Fruit fly (Drosophila melanogaster) whole organism, embryonic: ENCODE measurements around the gene ohgt.

ENCODE experiments used
- Abd-B ChIP-seq: fragments of 200-800 bp; sonication (Bioruptor generic); optimal IDR thresholded peaks from 2 replicates; lab custom pipeline; 2018; ENCODE audit warnings: missing biosample characterization, mild to moderate bottlenecking, missing genetic modification characterization, moderate library complexity
- BEAF-32 ChIP-seq: fragments of 200-800 bp; sonication (Bioruptor generic); optimal IDR thresholded peaks from 3 replicates; lab custom pipeline; 2017; ENCODE audit warnings: missing biosample characterization, missing genetic modification characterization, mild to moderate bottlenecking, moderate library complexity, missing genetic modification reagents
- CG10147 ChIP-seq: fragments of 200-800 bp; sonication (Bioruptor generic); optimal IDR thresholded peaks from 2 replicates; lab custom pipeline; 2019; ENCODE audit warnings: missing biosample characterization, mild to moderate bottlenecking, missing genetic modification characterization, moderate library complexity
- CG10274 ChIP-seq: fragments of 200-800 bp; sonication (Bioruptor generic); optimal IDR thresholded peaks from 3 replicates; lab custom pipeline; 2017; ENCODE audit warnings: missing biosample characterization, mild to moderate bottlenecking, missing genetic modification characterization
- CG10543 ChIP-seq: fragments of 200-800 bp; sonication (Bioruptor generic); optimal IDR thresholded peaks from 3 replicates; lab custom pipeline; 2017; ENCODE audit warnings: missing biosample characterization, mild to moderate bottlenecking, missing genetic modification characterization, moderate library complexity
- CG12236 ChIP-seq: fragments of 200-800 bp; sonication (Bioruptor generic); optimal IDR thresholded peaks from 2 replicates; lab custom pipeline; 2016; ENCODE audit warnings: missing biosample characterization, missing genetic modification characterization
- CG12659 ChIP-seq: fragments of 200-800 bp; sonication (Bioruptor generic); optimal IDR thresholded peaks from 3 replicates; lab custom pipeline; 2017; ENCODE audit warnings: mild to moderate bottlenecking, missing biosample characterization, missing genetic modification reagents, missing genetic modification characterization
- CG15011 ChIP-seq: fragments of 200-800 bp; sonication (Bioruptor generic); optimal IDR thresholded peaks from 3 replicates; lab custom pipeline; 2018; ENCODE audit warnings: missing biosample characterization, mild to moderate bottlenecking, missing genetic modification characterization
- CG16815 ChIP-seq: fragments of 200-800 bp; sonication (Bioruptor generic); optimal IDR thresholded peaks from 3 replicates; lab custom pipeline; 2017; ENCODE audit warnings: missing biosample characterization, mild to moderate bottlenecking, missing genetic modification characterization
- CG18476 ChIP-seq: fragments of 200-800 bp; sonication (Bioruptor generic); optimal IDR thresholded peaks from 2 replicates; lab custom pipeline; 2016; ENCODE audit warnings: missing biosample characterization, mild to moderate bottlenecking, missing genetic modification characterization
- CG18764 ChIP-seq: fragments of 200-800 bp; sonication (Bioruptor generic); optimal IDR thresholded peaks from 3 replicates; lab custom pipeline; 2016; ENCODE audit warnings: missing biosample characterization, missing genetic modification characterization
- CG2129 ChIP-seq: fragments of 200-800 bp; sonication (Bioruptor generic); IDR thresholded peaks from 2 replicates; pipeline ENCODE4 v1.3.6; 2022; ENCODE audit warnings: missing biosample characterization, missing genetic modification characterization; ENCODE audit not compliant: partially characterized antibody
- CG2712 ChIP-seq: fragments of 200-800 bp; optimal IDR thresholded peaks from 3 replicates; lab custom pipeline; 2019; ENCODE audit warnings: missing biosample characterization, mild to moderate bottlenecking, missing genetic modification characterization, moderate library complexity
- CG43689 ChIP-seq: fragments of 200-800 bp; sonication (Bioruptor generic); IDR thresholded peaks from 2 replicates; pipeline ENCODE4 v1.3.6; 2022; ENCODE audit warnings: missing biosample characterization, missing genetic modification characterization
- CG4424 ChIP-seq: fragments of 200-800 bp; sonication (Bioruptor generic); optimal IDR thresholded peaks from 3 replicates; lab custom pipeline; 2016; ENCODE audit warnings: missing biosample characterization, missing genetic modification characterization
- CG4730 ChIP-seq: fragments of 200-800 bp; sonication (Bioruptor generic); IDR thresholded peaks from 2 replicates; pipeline ENCODE4 v1.3.6; 2022; ENCODE audit warnings: missing biosample characterization, missing genetic modification characterization
- CG7357 ChIP-seq: fragments of 200-800 bp; sonication (Bioruptor generic); IDR thresholded peaks from 3 replicates; pipeline ENCODE4 v1.3.6; 2022; ENCODE audit warnings: missing biosample characterization, missing genetic modification characterization
- CG7987 ChIP-seq: fragments of 200-800 bp; sonication (Bioruptor generic); optimal IDR thresholded peaks from 2 replicates; lab custom pipeline; 2018; ENCODE audit warnings: missing biosample characterization, mild to moderate bottlenecking, missing genetic modification characterization, moderate library complexity
- CG9437 ChIP-seq: fragments of 200-800 bp; sonication (Bioruptor generic); optimal IDR thresholded peaks from 2 replicates; lab custom pipeline; 2018; ENCODE audit warnings: missing biosample characterization, mild to moderate bottlenecking, missing genetic modification characterization
- Doc2 ChIP-seq: fragments of 200-800 bp; sonication (Bioruptor generic); IDR thresholded peaks from 2 replicates; pipeline ENCODE4 v1.3.6; 2022; ENCODE audit warnings: missing biosample characterization, missing genetic modification characterization
- Dref ChIP-seq: fragments of 200-800 bp; sonication (Bioruptor generic); IDR thresholded peaks from 2 replicates; pipeline ENCODE4 v1.3.6; 2022; ENCODE audit warnings: missing biosample characterization, missing genetic modification characterization
- Ets97D ChIP-seq: fragments of 200-800 bp; sonication (Bioruptor generic); optimal IDR thresholded peaks from 3 replicates; lab custom pipeline; 2016; ENCODE audit warnings: missing biosample characterization, missing genetic modification characterization
- Fer1 ChIP-seq: fragments of 200-800 bp; sonication (Bioruptor generic); optimal IDR thresholded peaks from 2 replicates; lab custom pipeline; 2017; ENCODE audit warnings: missing biosample characterization, mild to moderate bottlenecking, missing genetic modification characterization
- GATAe ChIP-seq: fragments of 200-800 bp; sonication (Bioruptor generic); conservative IDR thresholded peaks from 2 replicates; pipeline ENCODE4 v1.3.6; 2022; ENCODE audit warnings: missing biosample characterization, missing genetic modification characterization
- HHEX ChIP-seq: fragments of 200-800 bp; sonication (Bioruptor generic); optimal IDR thresholded peaks from 3 replicates; lab custom pipeline; 2017; ENCODE audit warnings: missing biosample characterization, mild to moderate bottlenecking, missing genetic modification characterization, missing genetic modification reagents
- HmgD ChIP-seq: fragments of 200-800 bp; sonication (Bioruptor generic); optimal IDR thresholded peaks from 3 replicates; lab custom pipeline; 2016; ENCODE audit warnings: missing biosample characterization, missing genetic modification characterization
- Lhr ChIP-seq: fragments of 200-800 bp; sonication (Bioruptor generic); optimal IDR thresholded peaks from 3 replicates; lab custom pipeline; 2017; ENCODE audit warnings: mild to moderate bottlenecking, missing biosample characterization, missing genetic modification reagents, missing genetic modification characterization
- MBD-R2 ChIP-seq: fragments of 200-800 bp; sonication (Bioruptor generic); IDR thresholded peaks from 2 replicates; pipeline ENCODE4 v1.3.6; 2022; ENCODE audit warnings: missing biosample characterization, missing genetic modification characterization
- Myb ChIP-seq: fragments of 200-800 bp; sonication (Bioruptor generic); optimal IDR thresholded peaks from 2 replicates; lab custom pipeline; 2016; ENCODE audit warnings: missing biosample characterization, missing genetic modification characterization
- Oli ChIP-seq: fragments of 200-800 bp; sonication (Bioruptor generic); optimal IDR thresholded peaks from 2 replicates; lab custom pipeline; 2018; ENCODE audit warnings: missing biosample characterization, mild to moderate bottlenecking, missing genetic modification characterization, moderate library complexity
- Sox100B ChIP-seq: fragments of 200-800 bp; sonication (Bioruptor generic); optimal IDR thresholded peaks from 3 replicates; lab custom pipeline; 2018; ENCODE audit warnings: missing biosample characterization, mild to moderate bottlenecking, missing genetic modification characterization
- Sox102F ChIP-seq: fragments of 200-800 bp; sonication (Bioruptor generic); optimal IDR thresholded peaks from 2 replicates; lab custom pipeline; 2018; ENCODE audit warnings: missing biosample characterization, mild to moderate bottlenecking, missing genetic modification characterization, moderate library complexity
- al ChIP-seq: fragments of 200-800 bp; sonication (Bioruptor generic); IDR thresholded peaks from 2 replicates; pipeline ENCODE4 v1.3.6; 2022; ENCODE audit warnings: missing biosample characterization, missing genetic modification characterization
- amos ChIP-seq: fragments of 200-800 bp; sonication (Bioruptor generic); IDR thresholded peaks from 2 replicates; pipeline ENCODE4 v1.3.6; 2022; ENCODE audit warnings: missing biosample characterization, missing genetic modification characterization; ENCODE audit not compliant: partially characterized antibody
- cg ChIP-seq: fragments of 200-800 bp; sonication (Bioruptor generic); optimal IDR thresholded peaks from 3 replicates; lab custom pipeline; 2019; ENCODE audit warnings: missing biosample characterization, mild to moderate bottlenecking, missing genetic modification characterization, moderate library complexity
- chinmo ChIP-seq: fragments of 200-800 bp; sonication (Bioruptor generic); IDR thresholded peaks from 4 replicates; pipeline ENCODE4 v1.3.6; 2022; ENCODE audit warnings: missing biosample characterization, missing genetic modification characterization; ENCODE audit not compliant: partially characterized antibody
- crol ChIP-seq: fragments of 200-800 bp; sonication (Bioruptor generic); IDR thresholded peaks from 2 replicates; pipeline ENCODE4 v1.3.6; 2022; ENCODE audit warnings: missing biosample characterization, missing genetic modification characterization
- dimm ChIP-seq: fragments of 200-800 bp; sonication (Bioruptor generic); IDR thresholded peaks from 2 replicates; pipeline ENCODE4 v1.3.6; 2022; ENCODE audit warnings: missing biosample characterization, missing genetic modification characterization
- dmrt11E ChIP-seq: fragments of 200-800 bp; sonication (Bioruptor generic); optimal IDR thresholded peaks from 3 replicates; lab custom pipeline; 2018; ENCODE audit warnings: missing biosample characterization, mild to moderate bottlenecking, missing genetic modification characterization, moderate library complexity
- esg ChIP-seq: fragments of 200-800 bp; sonication (Bioruptor generic); conservative IDR thresholded peaks from 2 replicates; pipeline ENCODE4 v1.3.6; 2022; ENCODE audit warnings: missing biosample characterization, missing genetic modification characterization
- fd64A ChIP-seq: fragments of 200-800 bp; sonication (Bioruptor generic); optimal IDR thresholded peaks from 3 replicates; lab custom pipeline; 2018; ENCODE audit warnings: missing biosample characterization, mild to moderate bottlenecking, missing genetic modification characterization
- fu2 ChIP-seq: fragments of 200-800 bp; sonication (Bioruptor generic); optimal IDR thresholded peaks from 2 replicates; lab custom pipeline; 2016; ENCODE audit warnings: missing biosample characterization, missing genetic modification characterization
- grn ChIP-seq: fragments of 200-800 bp; sonication (Bioruptor generic); optimal IDR thresholded peaks from 3 replicates; lab custom pipeline; 2017; ENCODE audit warnings: missing biosample characterization, missing genetic modification characterization
- odd ChIP-seq: fragments of 200-800 bp; sonication (Bioruptor generic); optimal IDR thresholded peaks from 2 replicates; lab custom pipeline; 2017; ENCODE audit warnings: missing biosample characterization, mild to moderate bottlenecking, missing genetic modification characterization
- otp ChIP-seq: fragments of 200-800 bp; sonication (Bioruptor generic); IDR thresholded peaks from 3 replicates; pipeline ENCODE4, ENCODE4 v1.3.6; 2022; ENCODE audit warnings: missing biosample characterization, missing genetic modification characterization
- pum ChIP-seq: fragments of 200-800 bp; sonication (Bioruptor generic); optimal IDR thresholded peaks from 2 replicates; lab custom pipeline; 2016; ENCODE audit warnings: missing biosample characterization, missing genetic modification characterization
- vfl ChIP-seq: fragments of 200-800 bp; sonication (Bioruptor generic); optimal IDR thresholded peaks from 2 replicates; lab custom pipeline; 2016; ENCODE audit warnings: missing biosample characterization, missing genetic modification characterization
- wek ChIP-seq: fragments of 200-800 bp; sonication (Bioruptor generic); optimal IDR thresholded peaks from 3 replicates; lab custom pipeline; 2018; ENCODE audit warnings: missing biosample characterization, mild to moderate bottlenecking, missing genetic modification characterization, moderate library complexity
- zen ChIP-seq: fragments of 200-800 bp; sonication (Bioruptor generic); optimal IDR thresholded peaks from 3 replicates; lab custom pipeline; 2018; ENCODE audit warnings: missing biosample characterization, mild to moderate bottlenecking, missing genetic modification characterization, moderate library complexity

ohgt gene

dm6 chr3R:10052695-10053382 is 3.8 kb downstream of the ohgt start, which contains the start of the genes Fancl and Npc2e (continued):
- TF ChIP-seq GATAe (GFP tag; lab: Robert Waterston, UW) (no peak), amos (0 out of 2 replicates have a peak, but pooled peaks have one; percentile 24), pum (GFP tag; lab: Kevin White, UChicago) (no peak), HmgD (GFP tag; lab: Kevin White, UChicago) (peak; percentile 1), CG4730 (GFP tag; lab: Robert Waterston, UW) (no peak), BEAF-32 (peak; percentile 45), Dref (GFP tag; lab: Robert Waterston, UW) (peak; percentile 69), cg (GFP tag; lab: Kevin White, UChicago) (no peak), fd64A (GFP tag; lab: Kevin White, UChicago) (no peak), fu2 (GFP tag; lab: Kevin White, UChicago) (no peak), Myb (GFP tag; lab: Kevin White, UChicago) (peak; percentile 29), crol (no peak)

dm6 chr3R:10053559-10053958 is 4.6 kb downstream of the ohgt start:
- TF ChIP-seq HHEX (GFP tag; lab: Kevin White, UChicago) (no peak), CG10274 (GFP tag; lab: Kevin White, UChicago) (no peak), CG18476 (GFP tag; lab: Kevin White, UChicago) (no peak), grn (GFP tag; lab: Kevin White, UChicago) (peak; percentile 13), CG4424 (GFP tag; lab: Kevin White, UChicago) (no peak), Abd-B (GFP tag; lab: Kevin White, UChicago) (no peak), MBD-R2 (GFP tag; lab: Robert Waterston, UW) (no peak), Oli (tag; lab: Kevin White, UChicago) (no peak), CG10543 (no peak), CG15011 (GFP tag; lab: Kevin White, UChicago) (no peak), chinmo (GFP tag; lab: Robert Waterston, UW) (no peak), Lhr (GFP tag; lab: Kevin White, UChicago) (no peak), CG7987 (peak; percentile 0), CG2712 (tag; lab: Kevin White, UChicago) (no peak), Fer1 (GFP tag; lab: Kevin White, UChicago) (peak; percentile 26), CG16815 (no peak), Ets97D (GFP tag; lab: Kevin White, UChicago) (peak; percentile 84), Doc2 (GFP tag; lab: Robert Waterston, UW) (no peak), Sox100B (GFP tag; lab: Kevin White, UChicago) (peak; percentile 9), Dref (GFP tag; lab: Robert Waterston, UW) (no peak), esg (GFP tag; lab: Robert Waterston, UW) (no peak), zen (peak; percentile 17), vfl (GFP tag; lab: Kevin White, UChicago) (no peak), CG2129 (GFP tag; lab: Robert Waterston, UW) (no peak), dmrt11E (tag; lab: Kevin White, UChicago) (no peak), odd (no peak), CG43689 (no peak), wek (GFP tag; lab: Kevin White, UChicago) (no peak), CG12659 (GFP tag; lab: Kevin White, UChicago) (no peak), Sox102F (no peak), CG9437 (GFP tag; lab: Kevin White, UChicago) (no peak), al (GFP tag; lab: Robert Waterston, UW) (no peak), dimm (no peak), CG18764 (GFP tag; lab: Kevin White, UChicago) (no peak), CG7357 (GFP tag; lab: Robert Waterston, UW) (peak; percentile 51; the same call in 2 of the 3 replicates), CG10147 (GFP tag; lab: Kevin White, UChicago) (no peak), CG12236 (GFP tag; lab: Kevin White, UChicago) (no peak), otp (GFP tag; lab: Robert Waterston, UW) (no peak)
